Worm (Caenorhabditis elegans): ENCODE data around the gene lgc-29.

DNA sequence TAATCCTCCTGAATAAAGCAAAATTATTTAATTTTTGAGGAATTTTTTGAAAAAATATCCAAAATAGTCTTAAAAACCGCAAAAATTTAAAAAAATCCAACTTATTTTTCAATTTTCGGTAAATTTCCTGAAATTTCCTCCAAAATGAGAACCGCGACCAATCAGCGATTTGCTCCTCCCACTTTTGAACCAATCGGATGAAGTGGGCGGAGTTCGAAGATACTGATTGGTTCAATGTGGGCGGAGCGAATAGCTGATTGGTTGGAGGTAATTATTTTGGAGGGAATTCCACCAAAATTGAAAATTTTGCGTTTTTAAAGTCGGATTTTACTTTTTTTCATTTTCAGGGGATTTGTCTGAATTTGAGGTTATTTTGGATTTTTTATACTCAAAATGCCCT, 29.3 kb downstream of the lgc-29 start:
- TF ChIP-seq daf-16 (GFP tag; optimal IDR thresholded peaks at IDR 0.05) (no peak), daf-16 (tag; optimal IDR thresholded peaks at IDR 0.05) (no peak), mep-1 (tag; optimal IDR thresholded peaks at IDR 0.05) (no peak), rbr-2 (tag; optimal IDR thresholded peaks at IDR 0.05) (no peak), zag-1 (tag; optimal IDR thresholded peaks at IDR 0.05) (no peak), aha-1 (tag) (no peak), ZK546.5 (tag; optimal IDR thresholded peaks at IDR 0.05) (no peak)

Data from whole organism, L4 larva.